Fruit fly (Drosophila melanogaster) whole organism, embryonic: ENCODE measurements around the gene Cog2.

Experiments used
- Atf3 ChIP-seq: fragments of 200-800 bp; sonication (Bioruptor generic); optimal IDR thresholded peaks from 3 replicates; lab custom pipeline; 2016; ENCODE audit warnings: missing biosample characterization, missing genetic modification characterization
- BEAF-32 ChIP-seq: fragments of 200-800 bp; sonication (Bioruptor generic); optimal IDR thresholded peaks from 3 replicates; lab custom pipeline; 2017; ENCODE audit warnings: missing biosample characterization, missing genetic modification characterization, mild to moderate bottlenecking, moderate library complexity, missing genetic modification reagents
- Blimp-1 ChIP-seq: fragments of 200-800 bp; sonication (Bioruptor generic); optimal IDR thresholded peaks from 3 replicates; lab custom pipeline; 2018; ENCODE audit warnings: missing biosample characterization, missing genetic modification characterization, mild to moderate bottlenecking, moderate library complexity, missing genetic modification reagents
- CG10147 ChIP-seq: fragments of 200-800 bp; sonication (Bioruptor generic); optimal IDR thresholded peaks from 2 replicates; lab custom pipeline; 2019; ENCODE audit warnings: missing biosample characterization, mild to moderate bottlenecking, missing genetic modification characterization, moderate library complexity
- CG1024 ChIP-seq: fragments of 200-800 bp; sonication (Bioruptor generic); IDR thresholded peaks from 2 replicates; pipeline ENCODE4 v1.3.6; 2022; ENCODE audit warnings: missing biosample characterization, missing genetic modification characterization
- CG10959 ChIP-seq: fragments of 200-800 bp; sonication (Bioruptor generic); IDR thresholded peaks from 2 replicates; pipeline ENCODE4 v1.3.6; 2022; ENCODE audit warnings: missing biosample characterization, missing genetic modification characterization
- CG10979 ChIP-seq: fragments of 200-800 bp; sonication (Bioruptor generic); optimal IDR thresholded peaks from 2 replicates; lab custom pipeline; 2018; ENCODE audit warnings: missing biosample characterization, mild to moderate bottlenecking, missing genetic modification characterization, moderate library complexity
- CG11093 ChIP-seq: fragments of 200-800 bp; sonication (Bioruptor generic); IDR thresholded peaks from 3 replicates; pipeline ENCODE4 v1.3.6; 2022; ENCODE audit warnings: missing biosample characterization, missing genetic modification characterization
- CG11247 ChIP-seq: fragments of 200-800 bp; sonication (Bioruptor generic); IDR thresholded peaks from 2 replicates; pipeline ENCODE4 v1.3.6; 2022; ENCODE audit warnings: missing biosample characterization, missing genetic modification characterization
- CG11398 ChIP-seq: fragments of 200-800 bp; sonication (Bioruptor generic); optimal IDR thresholded peaks from 2 replicates; lab custom pipeline; 2016; ENCODE audit warnings: missing biosample characterization, missing genetic modification characterization
- CG13424 ChIP-seq: fragments of 200-800 bp; sonication (Bioruptor generic); optimal IDR thresholded peaks from 2 replicates; lab custom pipeline; 2019; ENCODE audit warnings: missing biosample characterization, mild to moderate bottlenecking, missing genetic modification characterization, moderate library complexity
- CG13894 ChIP-seq: fragments of 200-800 bp; sonication (Bioruptor generic); optimal IDR thresholded peaks from 3 replicates; lab custom pipeline; 2018; ENCODE audit warnings: missing biosample characterization, mild to moderate bottlenecking, missing genetic modification characterization, moderate library complexity
- CG14014 ChIP-seq: fragments of 200-800 bp; sonication (Bioruptor generic); IDR thresholded peaks from 2 replicates; pipeline ENCODE4 v1.3.6; 2022; ENCODE audit warnings: missing biosample characterization, missing genetic modification characterization
- CG15269 ChIP-seq: fragments of 200-800 bp; sonication (Bioruptor generic); optimal IDR thresholded peaks from 2 replicates; lab custom pipeline; 2018; ENCODE audit warnings: missing biosample characterization, mild to moderate bottlenecking, missing genetic modification characterization, moderate library complexity
- CG1647 ChIP-seq: fragments of 200-800 bp; sonication (Bioruptor generic); optimal IDR thresholded peaks from 3 replicates; lab custom pipeline; 2016; ENCODE audit warnings: missing biosample characterization, missing genetic modification characterization
- CG5180 ChIP-seq: fragments of 200-800 bp; sonication (Bioruptor generic); optimal IDR thresholded peaks from 3 replicates; lab custom pipeline; 2017; ENCODE audit warnings: missing biosample characterization, missing genetic modification characterization, mild to moderate bottlenecking, moderate library complexity, missing genetic modification reagents
- CG6272 ChIP-seq: fragments of 200-800 bp; sonication (Bioruptor generic); IDR thresholded peaks from 2 replicates; pipeline ENCODE4 v1.3.6; 2022; ENCODE audit warnings: missing biosample characterization, missing genetic modification characterization
- CG6689 ChIP-seq: fragments of 200-800 bp; sonication (Bioruptor generic); IDR thresholded peaks from 2 replicates; pipeline ENCODE4 v1.3.6; 2022; ENCODE audit warnings: missing biosample characterization, missing genetic modification characterization
- CG9727 ChIP-seq: fragments of 200-800 bp; sonication (Bioruptor generic); optimal IDR thresholded peaks from 3 replicates; lab custom pipeline; 2017; ENCODE audit warnings: missing biosample characterization, mild to moderate bottlenecking, missing genetic modification characterization
- CG9817 ChIP-seq: fragments of 200-800 bp; sonication (Bioruptor generic); optimal IDR thresholded peaks from 2 replicates; lab custom pipeline; 2018; ENCODE audit warnings: missing biosample characterization, mild to moderate bottlenecking, missing genetic modification characterization, moderate library complexity
- Dad ChIP-seq: fragments of 200-800 bp; sonication (Bioruptor generic); optimal IDR thresholded peaks from 3 replicates; lab custom pipeline; 2016; ENCODE audit warnings: missing biosample characterization, missing genetic modification characterization
- Dref ChIP-seq: fragments of 200-800 bp; sonication (Bioruptor generic); IDR thresholded peaks from 2 replicates; pipeline ENCODE4 v1.3.6; 2022; ENCODE audit warnings: missing biosample characterization, missing genetic modification characterization
- Fer1 ChIP-seq: fragments of 200-800 bp; sonication (Bioruptor generic); optimal IDR thresholded peaks from 2 replicates; lab custom pipeline; 2017; ENCODE audit warnings: missing biosample characterization, mild to moderate bottlenecking, missing genetic modification characterization
- HHEX ChIP-seq: fragments of 200-800 bp; sonication (Bioruptor generic); optimal IDR thresholded peaks from 3 replicates; lab custom pipeline; 2017; ENCODE audit warnings: missing biosample characterization, mild to moderate bottlenecking, missing genetic modification characterization, missing genetic modification reagents
- HLH4C ChIP-seq: fragments of 200-800 bp; sonication (Bioruptor generic); IDR thresholded peaks from 3 replicates; pipeline ENCODE4 v1.3.6; 2022; ENCODE audit warnings: missing biosample characterization, missing genetic modification characterization; ENCODE audit not compliant: partially characterized antibody
- HLHmδ ChIP-seq: fragments of 200-800 bp; sonication (Bioruptor generic); optimal IDR thresholded peaks from 2 replicates; lab custom pipeline; 2018; ENCODE audit warnings: missing biosample characterization, mild to moderate bottlenecking, missing genetic modification characterization, moderate library complexity
- Jarid2 ChIP-seq: fragments of 200-800 bp; sonication (Bioruptor generic); optimal IDR thresholded peaks from 3 replicates; lab custom pipeline; 2017; ENCODE audit warnings: mild to moderate bottlenecking, missing biosample characterization, missing genetic modification reagents, missing genetic modification characterization
- NK7.1 ChIP-seq: fragments of 200-800 bp; sonication (Bioruptor generic); optimal IDR thresholded peaks from 3 replicates; lab custom pipeline; 2016; ENCODE audit warnings: missing biosample characterization, missing genetic modification characterization
- Neu2 ChIP-seq: fragments of 200-800 bp; sonication (Bioruptor generic); optimal IDR thresholded peaks from 3 replicates; lab custom pipeline; 2016; ENCODE audit warnings: missing biosample characterization, missing genetic modification characterization, borderline replicate concordance
- Nf-YC ChIP-seq: fragments of 200-800 bp; optimal IDR thresholded peaks from 3 replicates; lab custom pipeline; 2019; ENCODE audit warnings: missing biosample characterization, mild to moderate bottlenecking, missing genetic modification characterization, moderate library complexity
- Tbp ChIP-seq: fragments of >200 bp; optimal IDR thresholded peaks from 2 replicates; lab custom pipeline; 2018; ENCODE audit warnings: missing biosample characterization, missing genetic modification characterization
- Xrp1 ChIP-seq: fragments of 200-800 bp; sonication (Bioruptor generic); IDR thresholded peaks from 2 replicates; pipeline ENCODE4 v1.3.6; 2022; ENCODE audit warnings: missing biosample characterization, missing genetic modification characterization
- YL-1 ChIP-seq: fragments of 200-800 bp; sonication (Bioruptor generic); optimal IDR thresholded peaks from 3 replicates; lab custom pipeline; 2017; ENCODE audit warnings: missing biosample characterization, mild to moderate bottlenecking, missing genetic modification characterization
- abd-A ChIP-seq: fragments of 200-800 bp; sonication (Bioruptor generic); optimal IDR thresholded peaks from 3 replicates; lab custom pipeline; 2019; ENCODE audit warnings: missing biosample characterization, mild to moderate bottlenecking, missing genetic modification characterization, moderate library complexity
- ap ChIP-seq: fragments of 200-800 bp; sonication (Bioruptor generic); IDR thresholded peaks from 2 replicates; pipeline ENCODE4 v1.3.6; 2022; ENCODE audit warnings: missing biosample characterization, missing genetic modification characterization
- ci ChIP-seq: fragments of 200-800 bp; sonication (Bioruptor generic); IDR thresholded peaks from 3 replicates; pipeline ENCODE4 v1.3.6; 2022; ENCODE audit warnings: missing biosample characterization, missing genetic modification characterization
- cwo ChIP-seq: fragments of 200-800 bp; sonication (Bioruptor generic); optimal IDR thresholded peaks from 3 replicates; lab custom pipeline; 2017; ENCODE audit warnings: missing biosample characterization, missing genetic modification characterization, mild to moderate bottlenecking, moderate library complexity, missing genetic modification reagents
- dan ChIP-seq: fragments of 200-800 bp; sonication (Bioruptor generic); IDR thresholded peaks from 2 replicates; pipeline ENCODE4 v1.3.6; 2022; ENCODE audit warnings: missing biosample characterization, missing genetic modification characterization
- dati ChIP-seq: fragments of 200-800 bp; sonication (Bioruptor generic); IDR thresholded peaks from 2 replicates; pipeline ENCODE4 v1.3.6; 2022; ENCODE audit warnings: missing biosample characterization, missing genetic modification characterization
- grn ChIP-seq: fragments of 200-800 bp; sonication (Bioruptor generic); optimal IDR thresholded peaks from 3 replicates; lab custom pipeline; 2017; ENCODE audit warnings: missing biosample characterization, missing genetic modification characterization
- gt ChIP-seq: fragments of 200-800 bp; sonication (Bioruptor generic); IDR thresholded peaks from 2 replicates; pipeline ENCODE4 v1.3.6; 2022; ENCODE audit warnings: missing biosample characterization, missing genetic modification characterization
- lbe ChIP-seq: fragments of 200-800 bp; sonication (Bioruptor generic); optimal IDR thresholded peaks from 2 replicates; lab custom pipeline; 2016; ENCODE audit warnings: missing biosample characterization, mild to moderate bottlenecking, missing genetic modification characterization
- lilli ChIP-seq: fragments of 200-800 bp; sonication (Bioruptor generic); optimal IDR thresholded peaks from 3 replicates; lab custom pipeline; 2016; ENCODE audit warnings: missing biosample characterization, missing genetic modification characterization
- p53 ChIP-seq: fragments of 200-800 bp; sonication (Bioruptor generic); optimal IDR thresholded peaks from 2 replicates; lab custom pipeline; 2016; ENCODE audit warnings: missing biosample characterization, missing genetic modification characterization
- peb ChIP-seq: fragments of 200-800 bp; sonication (Bioruptor generic); IDR thresholded peaks from 2 replicates; pipeline ENCODE4 v1.3.6; 2022; ENCODE audit warnings: missing biosample characterization, missing genetic modification characterization
- ro ChIP-seq: fragments of 200-800 bp; sonication (Bioruptor generic); IDR thresholded peaks from 2 replicates; pipeline ENCODE4 v1.3.6; 2022; ENCODE audit warnings: missing biosample characterization, missing genetic modification characterization
- stwl ChIP-seq: fragments of 200-800 bp; sonication (Bioruptor generic); optimal IDR thresholded peaks from 3 replicates; lab custom pipeline; 2018; ENCODE audit warnings: missing biosample characterization, mild to moderate bottlenecking, missing genetic modification characterization, moderate library complexity
- tin ChIP-seq: fragments of 200-800 bp; sonication (Bioruptor generic); optimal IDR thresholded peaks from 3 replicates; lab custom pipeline; 2016; ENCODE audit warnings: missing biosample characterization, missing genetic modification characterization
- twi ChIP-seq: fragments of 200-800 bp; optimal IDR thresholded peaks from 2 replicates; lab custom pipeline; 2019; ENCODE audit warnings: missing biosample characterization, mild to moderate bottlenecking, missing genetic modification characterization, moderate library complexity
- vvl ChIP-seq: fragments of 200-800 bp; sonication (Bioruptor generic); IDR thresholded peaks from 2 replicates; pipeline ENCODE4 v1.3.6; 2022; ENCODE audit warnings: missing biosample characterization, missing genetic modification characterization
- z ChIP-seq: fragments of 200-800 bp; sonication (Bioruptor generic); IDR thresholded peaks from 3 replicates; pipeline ENCODE4 v1.3.6; 2022; ENCODE audit warnings: missing biosample characterization, missing genetic modification characterization
- zfh1 ChIP-seq: fragments of 200-800 bp; sonication (Bioruptor generic); IDR thresholded peaks from 3 replicates; pipeline ENCODE4 v1.3.6; 2022; ENCODE audit warnings: missing biosample characterization, missing genetic modification characterization

The Cog2 gene

DNA sequence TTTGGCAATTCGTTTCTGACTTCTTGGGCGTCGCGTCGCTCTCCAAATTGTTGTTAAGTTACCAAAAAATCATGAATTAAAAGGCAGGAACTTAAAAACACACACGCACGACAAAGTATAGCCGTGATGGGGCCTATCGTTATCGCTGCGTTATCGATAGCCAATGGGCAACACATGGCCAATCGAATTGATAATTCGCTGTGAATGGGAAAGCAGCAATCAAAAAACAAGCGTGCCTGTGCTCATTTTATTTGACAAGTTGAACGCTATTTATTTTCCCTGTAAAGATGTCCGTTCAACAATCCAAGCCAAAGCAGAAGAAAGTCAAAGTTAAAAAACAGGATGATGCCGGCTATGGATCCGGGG, 15.5 kb downstream of the Cog2 start, which contains the start of the genes Surf4 and CG31301 (continued):
- TF ChIP-seq Fer1 (GFP tag; lab: Kevin White, UChicago) (no peak), peb (no peak), Neu2 (GFP tag; lab: Kevin White, UChicago) (no peak), ci (GFP tag; lab: Robert Waterston, UW) (no peak), Tbp (no peak), BEAF-32 (peak; percentile 67), CG10979 (tag; lab: Kevin White, UChicago) (no peak), Dad (no peak), gt (GFP tag; lab: Robert Waterston, UW) (no peak), CG9817 (tag; lab: Kevin White, UChicago) (no peak), CG11247 (GFP tag; lab: Robert Waterston, UW) (no peak), ro (no peak), z (GFP tag; lab: Robert Waterston, UW) (no peak), CG10147 (GFP tag; lab: Kevin White, UChicago) (no peak), cwo (GFP tag; lab: Kevin White, UChicago) (no peak), Xrp1 (no peak), HLH4C (peak; percentile 86), Blimp-1 (no peak), CG11398 (GFP tag; lab: Kevin White, UChicago) (no peak), YL-1 (GFP tag; lab: Kevin White, UChicago) (peak; percentile 61), p53 (GFP tag; lab: Kevin White, UChicago) (no peak), CG15269 (tag; lab: Kevin White, UChicago) (no peak), CG13894 (tag; lab: Kevin White, UChicago) (peak; percentile 6), CG1024 (GFP tag; lab: Robert Waterston, UW) (no peak), HLHmδ (GFP tag; lab: Kevin White, UChicago) (no peak), CG14014 (GFP tag; lab: Robert Waterston, UW) (peak; percentile 33; the same call in 1 of the 2 replicates), grn (GFP tag; lab: Kevin White, UChicago) (no peak), CG1647 (GFP tag; lab: Kevin White, UChicago) (no peak), HHEX (GFP tag; lab: Kevin White, UChicago) (no peak), Jarid2 (GFP tag; lab: Kevin White, UChicago) (no peak), stwl (tag; lab: Kevin White, UChicago) (peak; percentile 62), vvl (GFP tag; lab: Robert Waterston, UW) (0 out of 2 replicates have a peak, but pooled peaks have one; percentile 29), CG10959 (GFP tag; lab: Robert Waterston, UW) (no peak), zfh1 (GFP tag; lab: Robert Waterston, UW) (no peak), CG13424 (tag; lab: Kevin White, UChicago) (no peak), NK7.1 (GFP tag; lab: Kevin White, UChicago) (no peak), dan (GFP tag; lab: Robert Waterston, UW) (no peak), CG5180 (GFP tag; lab: Kevin White, UChicago) (no peak), Atf3 (GFP tag; lab: Kevin White, UChicago) (no peak), CG6689 (no peak), twi (tag; lab: Kevin White, UChicago) (peak; percentile 26), tin (GFP tag; lab: Kevin White, UChicago) (no peak), dati (GFP tag; lab: Robert Waterston, UW) (no peak), Nf-YC (peak; percentile 8), lbe (GFP tag; lab: Kevin White, UChicago) (no peak), CG6272 (GFP tag; lab: Robert Waterston, UW) (no peak), CG11093 (GFP tag; lab: Robert Waterston, UW) (no peak), ap (GFP tag; lab: Robert Waterston, UW) (no peak), Dref (GFP tag; lab: Robert Waterston, UW) (peak; percentile 91), abd-A (tag; lab: Kevin White, UChicago) (no peak), CG9727 (GFP tag; lab: Kevin White, UChicago) (no peak), lilli (GFP tag; lab: Kevin White, UChicago) (peak; percentile 5)
